Worm (Caenorhabditis elegans) whole organism, late embryonic: Measurements from ENCODE around the gene F10C1.23.

Experiments
- F13H6.1 ChIP-seq: sonication (generic microtip); optimal IDR thresholded peaks from 2 replicates; lab custom pipeline; 2016; ENCODE audit warnings: missing genetic modification characterization, missing compliant biosample characterization
- ceh-45 ChIP-seq: fragments of 200-800 bp; sonication (Bioruptor generic); IDR thresholded peaks from 2 replicates; pipeline ENCODE4 v1.3.6; 2022; ENCODE audit warnings: missing genetic modification reagents, missing genetic modification characterization, missing compliant biosample characterization
- dve-1 ChIP-seq: sonication (generic microtip); optimal IDR thresholded peaks from 2 replicates; lab custom pipeline; 2017; ENCODE audit warnings: antibody characterized with exemption, mild to moderate bottlenecking, missing genetic modification characterization, missing compliant biosample characterization
- fkh-6 ChIP-seq: sonication (generic microtip); optimal IDR thresholded peaks from 2 replicates; lab custom pipeline; 2016; ENCODE audit warnings: missing genetic modification characterization, missing compliant biosample characterization
- gmeb-2 ChIP-seq: sonication (generic microtip); optimal IDR thresholded peaks from 2 replicates; lab custom pipeline; 2016; ENCODE audit warnings: missing genetic modification characterization, inconsistent platforms, missing compliant biosample characterization
- hlh-13 ChIP-seq: fragments of 200-800 bp; sonication (Bioruptor generic); optimal IDR thresholded peaks from 2 replicates; lab custom pipeline; 2018; ENCODE audit warnings: mild to moderate bottlenecking, missing genetic modification characterization, missing compliant biosample characterization
- hlh-30 ChIP-seq: sonication (generic microtip); optimal IDR thresholded peaks from 2 replicates; lab custom pipeline; 2017; ENCODE audit warnings: antibody characterized with exemption, missing genetic modification characterization, missing compliant biosample characterization; ENCODE audit not compliant: insufficient read depth
- pha-2 ChIP-seq: sonication (generic microtip); optimal IDR thresholded peaks from 2 replicates; lab custom pipeline; 2017; ENCODE audit warnings: mild to moderate bottlenecking, missing genetic modification characterization, missing compliant biosample characterization
- pha-4 ChIP-seq: fragments of 150-350 bp; optimal IDR thresholded peaks from 2 replicates; lab custom pipeline; 2018; ENCODE audit warnings: missing biosample characterization, missing genetic modification reagents, missing genetic modification characterization
- rnt-1 ChIP-seq: sonication (generic microtip); optimal IDR thresholded peaks from 2 replicates; lab custom pipeline; 2016; ENCODE audit warnings: missing genetic modification characterization, missing compliant biosample characterization
- sox-4 ChIP-seq: sonication (generic microtip); optimal IDR thresholded peaks from 2 replicates; lab custom pipeline; 2017; ENCODE audit warnings: mild to moderate bottlenecking, missing genetic modification characterization, inconsistent platforms, missing compliant biosample characterization
- syd-9 ChIP-seq: sonication (generic microtip); optimal IDR thresholded peaks from 2 replicates; lab custom pipeline; 2016; ENCODE audit warnings: mild to moderate bottlenecking, missing genetic modification characterization, moderate library complexity, missing compliant biosample characterization
- tbx-2 ChIP-seq: sonication (generic microtip); optimal IDR thresholded peaks from 2 replicates; lab custom pipeline; 2016; ENCODE audit warnings: missing genetic modification characterization, missing compliant biosample characterization
- tbx-7 ChIP-seq: sonication (generic microtip); optimal IDR thresholded peaks from 2 replicates; lab custom pipeline; 2016; ENCODE audit warnings: missing genotype, missing genetic modification characterization, missing compliant biosample characterization

ce11 chrII:5719848-5720247 lies 38.0 kb upstream of the F10C1.23 start, which contains the start of gene damt-1:
- TF ChIP-seq dve-1 (tag; lab: Kevin White, UChicago) (no peak), sox-4 (tag; lab: Kevin White, UChicago) (no peak), tbx-2 (no peak), F13H6.1 (tag; lab: Kevin White, UChicago) (no peak), syd-9 (no peak), gmeb-2 (no peak), ceh-45 (no peak), fkh-6 (tag; lab: Kevin White, UChicago) (no peak), pha-2 (no peak), hlh-13 (GFP tag; lab: Kevin White, UChicago) (no peak), tbx-7 (tag; lab: Kevin White, UChicago) (no peak), pha-4 (tag; lab: Kevin White, UChicago) (no peak), hlh-30 (tag; lab: Kevin White, UChicago) (no peak), rnt-1 (tag; lab: Kevin White, UChicago) (no peak)
